Fruit fly (Drosophila melanogaster) whole organism, embryonic: ENCODE measurements around the gene ich.

Experiments
- Asciz ChIP-seq: fragments of 200-800 bp; sonication (Bioruptor generic); optimal IDR thresholded peaks from 2 replicates; lab custom pipeline; 2017; ENCODE audit warnings: missing biosample characterization, mild to moderate bottlenecking, missing genetic modification characterization, missing genetic modification reagents
- Awh ChIP-seq: fragments of 200-800 bp; sonication (Bioruptor generic); IDR thresholded peaks from 2 replicates; pipeline ENCODE4, ENCODE4 v1.3.6; 2022; ENCODE audit warnings: missing biosample characterization, missing genetic modification characterization
- Bgb ChIP-seq: fragments of 200-800 bp; sonication (Bioruptor generic); IDR thresholded peaks from 2 replicates; pipeline ENCODE4 v1.3.6; 2022; ENCODE audit warnings: missing biosample characterization, missing genetic modification characterization; ENCODE audit not compliant: partially characterized antibody
- Bteb2 ChIP-seq: fragments of 200-800 bp; sonication (Bioruptor generic); optimal IDR thresholded peaks from 2 replicates; lab custom pipeline; 2016; ENCODE audit warnings: missing biosample characterization, missing genetic modification characterization
- CG10274 ChIP-seq: fragments of 200-800 bp; sonication (Bioruptor generic); optimal IDR thresholded peaks from 3 replicates; lab custom pipeline; 2017; ENCODE audit warnings: missing biosample characterization, mild to moderate bottlenecking, missing genetic modification characterization
- CG10321 ChIP-seq: fragments of 200-800 bp; sonication (Bioruptor generic); IDR thresholded peaks from 2 replicates; pipeline ENCODE4 v1.3.6; 2022; ENCODE audit warnings: missing biosample characterization, missing genetic modification characterization
- CG10462 ChIP-seq: fragments of 200-800 bp; sonication (Bioruptor generic); optimal IDR thresholded peaks from 2 replicates; lab custom pipeline; 2016; ENCODE audit warnings: missing biosample characterization, missing genetic modification characterization
- CG12659 ChIP-seq: fragments of 200-800 bp; sonication (Bioruptor generic); optimal IDR thresholded peaks from 3 replicates; lab custom pipeline; 2017; ENCODE audit warnings: mild to moderate bottlenecking, missing biosample characterization, missing genetic modification reagents, missing genetic modification characterization
- CG13296 ChIP-seq: fragments of 200-800 bp; sonication (Bioruptor generic); optimal IDR thresholded peaks from 3 replicates; lab custom pipeline; 2018; ENCODE audit warnings: missing biosample characterization, mild to moderate bottlenecking, missing genetic modification characterization
- CG1529 ChIP-seq: fragments of 200-800 bp; sonication (Bioruptor generic); optimal IDR thresholded peaks from 3 replicates; lab custom pipeline; 2018; ENCODE audit warnings: missing biosample characterization, missing genetic modification characterization
- CG15514 ChIP-seq: fragments of 200-800 bp; sonication (Bioruptor generic); optimal IDR thresholded peaks from 3 replicates; lab custom pipeline; 2017; ENCODE audit warnings: missing biosample characterization, missing genetic modification characterization, mild to moderate bottlenecking, moderate library complexity, missing genetic modification reagents
- CG17359 ChIP-seq: fragments of 200-800 bp; sonication (Bioruptor generic); optimal IDR thresholded peaks from 3 replicates; lab custom pipeline; 2018; ENCODE audit warnings: missing biosample characterization, mild to moderate bottlenecking, missing genetic modification characterization, moderate library complexity
- CG30020 ChIP-seq: fragments of 200-800 bp; optimal IDR thresholded peaks from 2 replicates; lab custom pipeline; 2019; ENCODE audit warnings: missing biosample characterization, mild to moderate bottlenecking, missing genetic modification characterization, moderate library complexity
- CG30403 ChIP-seq: fragments of 200-800 bp; sonication (Bioruptor generic); optimal IDR thresholded peaks from 3 replicates; lab custom pipeline; 2016; ENCODE audit warnings: missing biosample characterization, missing genetic modification characterization
- CG31365 ChIP-seq: fragments of 200-800 bp; sonication (Bioruptor generic); optimal IDR thresholded peaks from 2 replicates; lab custom pipeline; 2018; ENCODE audit warnings: missing biosample characterization, mild to moderate bottlenecking, missing genetic modification characterization
- CG31441 ChIP-seq: fragments of 200-800 bp; sonication (Bioruptor generic); IDR thresholded peaks from 2 replicates; pipeline ENCODE4 v1.3.6; 2022; ENCODE audit warnings: missing biosample characterization, missing genetic modification characterization
- CG3163 ChIP-seq: fragments of 200-800 bp; sonication (Bioruptor generic); optimal IDR thresholded peaks from 3 replicates; lab custom pipeline; 2016; ENCODE audit warnings: missing biosample characterization, missing genetic modification characterization
- CG4820 ChIP-seq: fragments of 200-800 bp; sonication (Bioruptor generic); optimal IDR thresholded peaks from 3 replicates; lab custom pipeline; 2016; ENCODE audit warnings: missing biosample characterization, missing genetic modification characterization
- CG4854 ChIP-seq: fragments of 200-800 bp; sonication (Bioruptor generic); optimal IDR thresholded peaks from 2 replicates; lab custom pipeline; 2016; ENCODE audit warnings: missing biosample characterization, missing genetic modification characterization, inconsistent platforms
- CG7786 ChIP-seq: fragments of 200-800 bp; sonication (Bioruptor generic); optimal IDR thresholded peaks from 2 replicates; lab custom pipeline; 2016; ENCODE audit warnings: missing biosample characterization, missing genetic modification characterization
- CG7928 ChIP-seq: fragments of 200-800 bp; sonication (Bioruptor generic); optimal IDR thresholded peaks from 2 replicates; lab custom pipeline; 2017; ENCODE audit warnings: missing biosample characterization, mild to moderate bottlenecking, missing genetic modification characterization
- Chrac-16 ChIP-seq: fragments of 200-800 bp; sonication (Bioruptor generic); optimal IDR thresholded peaks from 3 replicates; lab custom pipeline; 2016; ENCODE audit warnings: missing biosample characterization, missing genetic modification characterization
- CkIIα-i1 ChIP-seq: fragments of 200-800 bp; sonication (Bioruptor generic); IDR thresholded peaks from 2 replicates; pipeline ENCODE4 v1.3.6; 2022; ENCODE audit warnings: missing biosample characterization, missing genetic modification characterization
- Dll ChIP-seq: fragments of 200-800 bp; sonication (Bioruptor generic); IDR thresholded peaks from 4 replicates; pipeline ENCODE4 v1.3.6; 2022; ENCODE audit warnings: missing biosample characterization, missing genetic modification characterization; ENCODE audit not compliant: partially characterized antibody
- Doc2 ChIP-seq: fragments of 200-800 bp; sonication (Bioruptor generic); IDR thresholded peaks from 2 replicates; pipeline ENCODE4 v1.3.6; 2022; ENCODE audit warnings: missing biosample characterization, missing genetic modification characterization
- E2f2 ChIP-seq: fragments of 200-800 bp; sonication (Bioruptor generic); IDR thresholded peaks from 2 replicates; pipeline ENCODE4 v1.3.6; 2022; ENCODE audit warnings: missing biosample characterization, missing genetic modification characterization
- Gug ChIP-seq: fragments of 200-800 bp; sonication (Bioruptor generic); IDR thresholded peaks from 4 replicates; pipeline ENCODE4 v1.3.6; 2022; ENCODE audit warnings: missing biosample characterization, missing genetic modification characterization
- Lpt ChIP-seq: fragments of >200 bp; optimal IDR thresholded peaks from 2 replicates; lab custom pipeline; 2018; ENCODE audit warnings: missing biosample characterization, missing genetic modification characterization
- Oaz ChIP-seq: fragments of 200-800 bp; sonication (Bioruptor generic); IDR thresholded peaks from 2 replicates; pipeline ENCODE4 v1.3.6; 2022; ENCODE audit warnings: missing biosample characterization, missing genetic modification characterization
- Rfx ChIP-seq: fragments of 200-800 bp; sonication (Bioruptor generic); IDR thresholded peaks from 2 replicates; pipeline ENCODE4 v1.3.6; 2022; ENCODE audit warnings: missing biosample characterization, missing genetic modification characterization
- Side ChIP-seq: fragments of 200-800 bp; sonication (Bioruptor generic); optimal IDR thresholded peaks from 2 replicates; lab custom pipeline; 2016; ENCODE audit warnings: missing biosample characterization, missing genetic modification characterization
- Sry-β ChIP-seq: fragments of 200-800 bp; sonication (Bioruptor generic); optimal IDR thresholded peaks from 2 replicates; lab custom pipeline; 2018; ENCODE audit warnings: missing biosample characterization, mild to moderate bottlenecking, missing genetic modification characterization, moderate library complexity
- Stat92E ChIP-seq, 3 experiments: fragments of >200 bp in 2 of 3; fragments of 200-800 bp in 1 of 3; sonication (Bioruptor generic) in 1 of 3; optimal IDR thresholded peaks; 2 replicates each; lab custom pipeline; 2017 to 2019; ENCODE audit warnings: missing biosample characterization in 3 of 3, missing genetic modification characterization in 3 of 3, mild to moderate bottlenecking in 1 of 3, moderate library complexity in 1 of 3
- Tbp ChIP-seq: fragments of >200 bp; optimal IDR thresholded peaks from 2 replicates; lab custom pipeline; 2018; ENCODE audit warnings: missing biosample characterization, missing genetic modification characterization
- Trl ChIP-seq, 3 experiments: fragments of >200 bp in 2 of 3; fragments of 200-800 bp in 1 of 3; sonication (Bioruptor generic) in 1 of 3; optimal IDR thresholded peaks; 2 replicates in 1 of 3; 3 replicates in 2 of 3; lab custom pipeline; 2016 to 2017; ENCODE audit warnings: missing biosample characterization in 1 of 3, missing genetic modification characterization in 1 of 3
- ac ChIP-seq: fragments of 200-800 bp; sonication (Bioruptor generic); optimal IDR thresholded peaks from 3 replicates; lab custom pipeline; 2017; ENCODE audit warnings: missing biosample characterization, mild to moderate bottlenecking, missing genetic modification characterization
- bcd ChIP-seq: fragments of 200-800 bp; sonication (Bioruptor generic); optimal IDR thresholded peaks from 2 replicates; lab custom pipeline; 2017; ENCODE audit warnings: missing biosample characterization, mild to moderate bottlenecking, missing genetic modification characterization
- bsh ChIP-seq, 2 experiments: fragments of 200-800 bp; sonication (Bioruptor generic); optimal IDR thresholded peaks; 2 replicates each; lab custom pipeline; 2017 to 2018; ENCODE audit warnings: mild to moderate bottlenecking in 2 of 2, missing biosample characterization in 2 of 2, missing genetic modification characterization in 2 of 2, moderate library complexity in 1 of 2
- cg ChIP-seq: fragments of 200-800 bp; sonication (Bioruptor generic); optimal IDR thresholded peaks from 3 replicates; lab custom pipeline; 2019; ENCODE audit warnings: missing biosample characterization, mild to moderate bottlenecking, missing genetic modification characterization, moderate library complexity
- ci ChIP-seq: fragments of 200-800 bp; sonication (Bioruptor generic); IDR thresholded peaks from 3 replicates; pipeline ENCODE4 v1.3.6; 2022; ENCODE audit warnings: missing biosample characterization, missing genetic modification characterization
- dan ChIP-seq: fragments of 200-800 bp; sonication (Bioruptor generic); IDR thresholded peaks from 2 replicates; pipeline ENCODE4 v1.3.6; 2022; ENCODE audit warnings: missing biosample characterization, missing genetic modification characterization
- gcm2 ChIP-seq: fragments of 200-800 bp; sonication (Bioruptor generic); optimal IDR thresholded peaks from 2 replicates; lab custom pipeline; 2016; ENCODE audit warnings: missing biosample characterization, missing genetic modification characterization
- hb ChIP-seq: fragments of 200-800 bp; sonication (Bioruptor generic); IDR thresholded peaks from 3 replicates; pipeline ENCODE4 v1.3.6; 2022; ENCODE audit warnings: missing biosample characterization, missing genetic modification characterization; ENCODE audit not compliant: partially characterized antibody
- knrl ChIP-seq: fragments of 200-800 bp; sonication (Bioruptor generic); IDR thresholded peaks from 3 replicates; pipeline ENCODE4 v1.3.6; 2022; ENCODE audit warnings: missing biosample characterization, missing genetic modification characterization; ENCODE audit not compliant: partially characterized antibody
- mam ChIP-seq: fragments of 200-800 bp; sonication (Bioruptor generic); optimal IDR thresholded peaks from 3 replicates; lab custom pipeline; 2016; ENCODE audit warnings: missing biosample characterization, missing genetic modification characterization
- ro ChIP-seq: fragments of 200-800 bp; sonication (Bioruptor generic); IDR thresholded peaks from 2 replicates; pipeline ENCODE4 v1.3.6; 2022; ENCODE audit warnings: missing biosample characterization, missing genetic modification characterization
- so ChIP-seq: fragments of 200-800 bp; sonication (Bioruptor generic); IDR thresholded peaks from 3 replicates; pipeline ENCODE4 v1.3.6; 2022; ENCODE audit warnings: missing biosample characterization, missing genetic modification characterization
- sqz ChIP-seq: fragments of 200-800 bp; sonication (Bioruptor generic); optimal IDR thresholded peaks from 3 replicates; lab custom pipeline; 2018; ENCODE audit warnings: missing biosample characterization, mild to moderate bottlenecking, missing genetic modification characterization

Gene ich

dm6 chr3R:8954515-8955358 is 8.1 kb downstream of the ich start (continued):
- TF ChIP-seq knrl (no peak), CG30403 (peak; percentile 45), CG4854 (GFP tag; lab: Kevin White, UChicago) (no peak), Trl (optimal IDR thresholded peaks at IDR 0.05; lab: Kevin White, UChicago) (no peak), Trl (GFP tag; optimal IDR thresholded peaks at IDR 0.05; lab: Kevin White, UChicago) (no peak), E2f2 (GFP tag; lab: Robert Waterston, UW) (peak; percentile 28; the same call in 1 of the 2 replicates), CG15514 (GFP tag; lab: Kevin White, UChicago) (no peak), hb (no peak), Lpt (GFP tag; lab: Kevin White, UChicago) (no peak), CG30020 (peak; percentile 24), Chrac-16 (GFP tag; lab: Kevin White, UChicago) (peak; percentile 11), CG31365 (tag; lab: Kevin White, UChicago) (no peak), gcm2 (no peak), Asciz (GFP tag; lab: Kevin White, UChicago) (peak; percentile 80), bcd (GFP tag; lab: Kevin White, UChicago) (no peak), sqz (peak; percentile 37), Side (no peak), Gug (no peak), cg (no peak), CG10462 (GFP tag; lab: Kevin White, UChicago) (no peak), ci (peak; percentile 45; the same call in 1 of the 3 replicates), bsh (GFP tag; optimal IDR thresholded peaks at IDR 0.05; lab: Kevin White, UChicago) (peak in 1 of 2 experiments; percentile 83), CkIIα-i1 (no peak), ro (GFP tag; lab: Robert Waterston, UW) (no peak), dan (GFP tag; lab: Robert Waterston, UW) (no peak), Sry-β (no peak), CG3163 (no peak), CG7928 (GFP tag; lab: Kevin White, UChicago) (no peak), CG31441 (GFP tag; lab: Robert Waterston, UW) (peak; percentile 88), CG4820 (GFP tag; lab: Kevin White, UChicago) (peak; percentile 31), CG1529 (GFP tag; lab: Kevin White, UChicago) (peak; percentile 66), ac (GFP tag; lab: Kevin White, UChicago) (no peak), Bteb2 (GFP tag; lab: Kevin White, UChicago) (no peak), CG12659 (GFP tag; lab: Kevin White, UChicago) (peak; percentile 45), Tbp (GFP tag; lab: Kevin White, UChicago) (no peak), CG10321 (GFP tag; lab: Robert Waterston, UW) (no peak), so (GFP tag; lab: Robert Waterston, UW) (no peak), CG7786 (GFP tag; lab: Kevin White, UChicago) (no peak), Dll (GFP tag; lab: Robert Waterston, UW) (no peak), CG17359 (tag; lab: Kevin White, UChicago) (peak; percentile 79), CG10274 (GFP tag; lab: Kevin White, UChicago) (no peak), Oaz (GFP tag; lab: Robert Waterston, UW) (no peak), Doc2 (GFP tag; lab: Robert Waterston, UW) (no peak), CG13296 (GFP tag; lab: Kevin White, UChicago) (peak; percentile 16), Awh (GFP tag; lab: Robert Waterston, UW) (peak; percentile 62; the same call in 1 of the 2 replicates), Rfx (GFP tag; lab: Robert Waterston, UW) (no peak), Stat92E (GFP tag; optimal IDR thresholded peaks at IDR 0.05; lab: Kevin White, UChicago) (no peak), mam (GFP tag; lab: Kevin White, UChicago) (no peak), Bgb (GFP tag; lab: Robert Waterston, UW) (no peak)
